Fruit fly (Drosophila melanogaster): Measurements from ENCODE around the gene CG1208.

The CG1208 gene

DNA sequence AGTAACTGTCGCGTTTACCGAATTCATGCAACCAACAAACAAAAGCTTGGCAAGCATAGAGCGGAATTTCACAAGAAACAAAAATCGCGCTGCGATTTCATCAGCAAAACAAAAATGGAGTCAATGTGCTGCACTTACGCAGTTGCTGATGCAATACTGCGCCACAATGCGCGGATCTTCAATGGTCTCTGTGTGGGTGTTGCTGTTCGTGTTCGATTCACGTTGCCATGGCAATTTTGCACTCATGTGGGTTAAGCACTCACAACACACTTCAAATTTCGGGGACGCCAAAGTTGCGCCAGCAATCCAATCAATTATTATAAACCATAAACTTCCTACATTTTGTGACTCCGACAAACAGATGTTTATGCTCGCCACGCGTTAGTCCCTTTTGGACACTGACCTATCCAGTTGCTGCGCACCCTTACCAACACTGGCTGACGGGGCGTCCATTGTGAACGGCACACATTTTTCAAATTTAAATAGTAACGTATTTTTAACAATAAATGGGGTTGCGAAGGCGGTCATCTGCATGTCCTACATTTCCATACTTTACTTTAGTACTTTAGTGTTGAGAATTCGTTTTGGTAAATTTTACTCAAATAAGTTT, 30.7 kb downstream of the CG1208 start, which contains the start of gene CG2017 (continued):
- peak; percentile 89 for TF ChIP-seq CG15514 (GFP tag; optimal IDR thresholded peaks at IDR 0.05)
- TF ChIP-seq Nf-YA (GFP tag; IDR thresholded peaks at IDR 0.05) = no peak
- no peak for TF ChIP-seq D19B (GFP tag; optimal IDR thresholded peaks at IDR 0.05)
- TF ChIP-seq kah (GFP tag; optimal IDR thresholded peaks at IDR 0.05) = no peak
- TF ChIP-seq so (GFP tag; IDR thresholded peaks at IDR 0.05) = no peak
- no peak for TF ChIP-seq CG11093 (GFP tag; IDR thresholded peaks at IDR 0.05)
- no peak for TF ChIP-seq al (GFP tag; IDR thresholded peaks at IDR 0.05)
- no peak for TF ChIP-seq usp (GFP tag; optimal IDR thresholded peaks at IDR 0.05)
- no peak for TF ChIP-seq CG11247 (GFP tag; IDR thresholded peaks at IDR 0.05)
- no peak for TF ChIP-seq CG16779 (GFP tag; IDR thresholded peaks at IDR 0.05)
- TF ChIP-seq CG18476 (GFP tag; optimal IDR thresholded peaks at IDR 0.05) = no peak
- TF ChIP-seq CG30431 (GFP tag; optimal IDR thresholded peaks at IDR 0.05) = peak; percentile 20
- no peak for TF ChIP-seq CG4282 (GFP tag; optimal IDR thresholded peaks at IDR 0.05)
- no peak for TF ChIP-seq Aef1 (GFP tag; IDR thresholded peaks at IDR 0.05)
- peak; percentile 45 for TF ChIP-seq CG7786 (GFP tag; optimal IDR thresholded peaks at IDR 0.05)
- no peak for TF ChIP-seq fd96Cb (tag; optimal IDR thresholded peaks at IDR 0.05)
- TF ChIP-seq ac (GFP tag; optimal IDR thresholded peaks at IDR 0.05) = no peak
- TF ChIP-seq Side (GFP tag; optimal IDR thresholded peaks at IDR 0.05) = peak; percentile 43
- peak; percentile 53 for TF ChIP-seq bab2 (GFP tag; optimal IDR thresholded peaks at IDR 0.05)
- TF ChIP-seq CG11456 (GFP tag; IDR thresholded peaks at IDR 0.05) = peak; percentile 70; the same call in 2 of the 3 replicates
- peak; percentile 24 for TF ChIP-seq CG7839 (tag; optimal IDR thresholded peaks at IDR 0.05)
- TF ChIP-seq gcm (GFP tag; optimal IDR thresholded peaks at IDR 0.05) = no peak
- TF ChIP-seq Usf (GFP tag; optimal IDR thresholded peaks at IDR 0.05) = peak; percentile 2
- no peak for TF ChIP-seq gsb (GFP tag; IDR thresholded peaks at IDR 0.05)
- TF ChIP-seq CG1603 (tag; optimal IDR thresholded peaks at IDR 0.05) = peak; percentile 90
- TF ChIP-seq Dek (tag; optimal IDR thresholded peaks at IDR 0.05) = no peak
- no peak for TF ChIP-seq CG5953 (GFP tag; IDR thresholded peaks at IDR 0.05)
- peak; percentile 53 for TF ChIP-seq Antp (GFP tag; optimal IDR thresholded peaks at IDR 0.05)
- peak; percentile 24 for TF ChIP-seq fu2 (GFP tag; optimal IDR thresholded peaks at IDR 0.05)
- TF ChIP-seq C15 (GFP tag; IDR thresholded peaks at IDR 0.05) = no peak
- no peak for TF ChIP-seq CG17568 (GFP tag; optimal IDR thresholded peaks at IDR 0.05)
- TF ChIP-seq Scr (GFP tag; IDR thresholded peaks at IDR 0.05; ENCODE audit: partially characterized antibody) = no peak; the same call in 1 of the 2 replicates
- TF ChIP-seq wek (GFP tag; optimal IDR thresholded peaks at IDR 0.05) = no peak
- peak; percentile 66 for TF ChIP-seq da (GFP tag; optimal IDR thresholded peaks at IDR 0.05)
- no peak for TF ChIP-seq nom (GFP tag; optimal IDR thresholded peaks at IDR 0.05)
- TF ChIP-seq sqz (GFP tag; optimal IDR thresholded peaks at IDR 0.05) = no peak
- peak; percentile 100 for TF ChIP-seq CG2712 (tag; optimal IDR thresholded peaks at IDR 0.05)
- no peak for TF ChIP-seq CG12236 (GFP tag; optimal IDR thresholded peaks at IDR 0.05)
- TF ChIP-seq Adf1 (GFP tag; IDR thresholded peaks at IDR 0.05) = no peak
- no peak for TF ChIP-seq CG4360 (GFP tag; IDR thresholded peaks at IDR 0.05)
- TF ChIP-seq bowl (GFP tag; IDR thresholded peaks at IDR 0.05) = no peak
- TF ChIP-seq CoRest (tag; optimal IDR thresholded peaks at IDR 0.05) = peak; percentile 66
- peak; percentile 65; the same call in 1 of the 2 replicates for TF ChIP-seq NFAT (GFP tag; IDR thresholded peaks at IDR 0.05)
- no peak; the same call in 2 of the 3 replicates for TF ChIP-seq croc (GFP tag; conservative IDR thresholded peaks at IDR 0.05)
- no peak for TF ChIP-seq B-H1 (GFP tag; IDR thresholded peaks at IDR 0.05)
- TF ChIP-seq hkb (optimal IDR thresholded peaks at IDR 0.05) = no peak
- no peak for TF ChIP-seq hkb (GFP tag; IDR thresholded peaks at IDR 0.05)
- no peak for TF ChIP-seq Hey (tag; optimal IDR thresholded peaks at IDR 0.05)
- TF ChIP-seq seq (GFP tag; IDR thresholded peaks at IDR 0.05) = no peak
- TF ChIP-seq NK7.1 (GFP tag; optimal IDR thresholded peaks at IDR 0.05) = no peak
- no peak for TF ChIP-seq TFAM (GFP tag; optimal IDR thresholded peaks at IDR 0.05)
- TF ChIP-seq CG16863 (GFP tag; optimal IDR thresholded peaks at IDR 0.05) = no peak
